Worm (Caenorhabditis elegans) whole organism, L1 larva: Measurements from ENCODE around the gene hlh-14.

ENCODE experiments used
- aha-1 ChIP-seq: fragments of 150-350 bp; optimal IDR thresholded peaks from 2 replicates; lab custom pipeline; 2014; ENCODE audit warnings: missing biosample characterization, missing genetic modification characterization
- aly-2 ChIP-seq: fragments of 150-350 bp; optimal IDR thresholded peaks from 2 replicates; lab custom pipeline; 2014; ENCODE audit warnings: missing biosample characterization, missing genetic modification characterization
- fkh-10 ChIP-seq: sonication (generic microtip); optimal IDR thresholded peaks from 2 replicates; lab custom pipeline; 2017; ENCODE audit warnings: missing biosample characterization, missing genetic modification reagents, missing genetic modification characterization
- jun-1 ChIP-seq: fragments of 150-350 bp; optimal IDR thresholded peaks from 2 replicates; lab custom pipeline; 2014; ENCODE audit warnings: missing biosample characterization, missing genetic modification reagents, missing genetic modification characterization
- lin-39 ChIP-seq: fragments of 150-350 bp; optimal IDR thresholded peaks from 2 replicates; lab custom pipeline; 2014; ENCODE audit warnings: missing biosample characterization, missing genetic modification reagents, missing genetic modification characterization
- nhr-85 ChIP-seq: sonication (generic microtip); peaks from one replicate; lab custom pipeline; 2016; ENCODE audit warnings: missing genetic modification characterization, inconsistent platforms, missing compliant biosample characterization
- rnt-1 ChIP-seq: sonication (generic microtip); optimal IDR thresholded peaks from 2 replicates; lab custom pipeline; 2016; ENCODE audit warnings: mild to moderate bottlenecking, missing genetic modification characterization, moderate library complexity, missing compliant biosample characterization
- vab-15 ChIP-seq: sonication (generic microtip); optimal IDR thresholded peaks from 2 replicates; lab custom pipeline; 2017; ENCODE audit warnings: missing genotype, mild to moderate bottlenecking, missing genetic modification characterization, missing compliant biosample characterization
- ztf-11 ChIP-seq, 2 experiments: sonication (generic microtip); optimal IDR thresholded peaks; 2 replicates each; lab custom pipeline; 2016 to 2017; ENCODE audit warnings: missing genetic modification characterization in 2 of 2, missing biosample characterization in 1 of 2, missing compliant biosample characterization in 1 of 2

- TF ChIP-seq aly-2 (tag; lab: Kevin White, UChicago) (no peak), aha-1 (tag; lab: Kevin White, UChicago) (no peak), rnt-1 (tag; lab: Kevin White, UChicago) (no peak), vab-15 (tag; lab: Kevin White, UChicago) (no peak), lin-39 (no peak), fkh-10 (no peak), jun-1 (tag; lab: Kevin White, UChicago) (no peak), nhr-85 (tag; lab: Kevin White, UChicago) (no peak), ztf-11 (tag; optimal IDR thresholded peaks at IDR 0.05; lab: Kevin White, UChicago) (no peak)
These were observed 4.1 kb upstream of the hlh-14 start for ce11 chrII:5742767-5743166.
